Worm (Caenorhabditis elegans) whole organism, young adult: ENCODE results near the gene cyp-35D1.

ENCODE experiments used
- C17E4.6 ChIP-seq: fragments of 200-800 bp; sonication (Bioruptor generic); IDR thresholded peaks from 2 replicates; pipeline ENCODE4 v1.3.6; 2022; ENCODE audit warnings: missing genetic modification reagents, missing genetic modification characterization, missing compliant biosample characterization
- D2030.7 ChIP-seq: fragments of 200-800 bp; sonication (Bioruptor generic); IDR thresholded peaks from 2 replicates; pipeline ENCODE4 v1.3.6; 2022; ENCODE audit warnings: missing genetic modification reagents, missing genetic modification characterization, missing compliant biosample characterization
- F23B12.7 ChIP-seq: sonication (generic microtip); optimal IDR thresholded peaks from 2 replicates; lab custom pipeline; 2017; ENCODE audit warnings: missing genetic modification characterization, mild to moderate bottlenecking, missing compliant biosample characterization, antibody characterized with exemption, moderate library complexity; ENCODE audit not compliant: insufficient read depth
- F33H1.4 ChIP-seq: fragments of 200-800 bp; sonication (Bioruptor generic); IDR thresholded peaks from 2 replicates; pipeline ENCODE4 v1.3.6; 2022; ENCODE audit warnings: missing genetic modification reagents, missing genetic modification characterization, missing compliant biosample characterization
- F37B4.10 ChIP-seq: fragments of 200-800 bp; sonication (Bioruptor generic); IDR thresholded peaks from 2 replicates; pipeline ENCODE4 v1.3.6; 2022; ENCODE audit warnings: missing genetic modification characterization, missing compliant biosample characterization
- F39B2.1 ChIP-seq: fragments of 200-800 bp; sonication (Bioruptor generic); IDR thresholded peaks from 2 replicates; pipeline ENCODE4 v1.3.6; 2022; ENCODE audit warnings: missing genetic modification reagents, missing genetic modification characterization, missing compliant biosample characterization
- F52B5.7 ChIP-seq: sonication (generic microtip); optimal IDR thresholded peaks from 2 replicates; lab custom pipeline; 2016; ENCODE audit warnings: mild to moderate bottlenecking, missing genetic modification characterization, missing compliant biosample characterization
- Y53F4B.3 ChIP-seq: fragments of 200-800 bp; sonication (Bioruptor generic); IDR thresholded peaks from 2 replicates; pipeline ENCODE4 v1.3.6; 2022; ENCODE audit warnings: missing genetic modification reagents, missing genetic modification characterization, missing compliant biosample characterization
- Y56A3A.18 ChIP-seq: fragments of 200-800 bp; sonication (Bioruptor generic); IDR thresholded peaks from 2 replicates; pipeline ENCODE4 v1.3.6; 2022; ENCODE audit warnings: missing genetic modification reagents, missing genetic modification characterization, missing compliant biosample characterization
- ZK185.1 ChIP-seq: sonication (generic microtip); optimal IDR thresholded peaks from 2 replicates; lab custom pipeline; 2016; ENCODE audit warnings: mild to moderate bottlenecking, missing genetic modification characterization, missing compliant biosample characterization; ENCODE audit not compliant: poor library complexity, severe bottlenecking
- attf-3 ChIP-seq: fragments of 200-800 bp; sonication (Bioruptor generic); conservative IDR thresholded peaks from 2 replicates; pipeline ENCODE4 v1.3.6; 2022; ENCODE audit warnings: missing genetic modification reagents, missing genetic modification characterization, missing compliant biosample characterization
- ceh-27 ChIP-seq: fragments of 200-800 bp; sonication (Bioruptor generic); optimal IDR thresholded peaks from 2 replicates; lab custom pipeline; 2018; ENCODE audit warnings: mild to moderate bottlenecking, missing genetic modification characterization, moderate library complexity, missing compliant biosample characterization
- ceh-91 ChIP-seq: fragments of 200-800 bp; sonication (Bioruptor generic); IDR thresholded peaks from 2 replicates; pipeline ENCODE4 v1.3.6; 2022; ENCODE audit warnings: missing genetic modification reagents, missing genetic modification characterization, missing compliant biosample characterization
- dox-1 ChIP-seq: fragments of 200-800 bp; sonication (Bioruptor generic); IDR thresholded peaks from 2 replicates; pipeline ENCODE4 v1.3.6; 2022; ENCODE audit warnings: missing genetic modification reagents, missing genetic modification characterization, missing compliant biosample characterization
- dpl-1 ChIP-seq: fragments of 150-350 bp; optimal IDR thresholded peaks from 2 replicates; lab custom pipeline; 2014; ENCODE audit warnings: missing biosample characterization, missing genetic modification reagents, missing genetic modification characterization
- efl-1 ChIP-seq: fragments of 150-350 bp; optimal IDR thresholded peaks from 2 replicates; lab custom pipeline; 2014; ENCODE audit warnings: missing biosample characterization, missing genetic modification reagents, missing genetic modification characterization
- egl-44 ChIP-seq: fragments of 200-800 bp; sonication (Bioruptor generic); IDR thresholded peaks from 2 replicates; pipeline ENCODE4 v1.3.6; 2022; ENCODE audit warnings: missing genetic modification reagents, missing genetic modification characterization, missing compliant biosample characterization
- ekl-4 ChIP-seq: fragments of 200-800 bp; sonication (Bioruptor generic); IDR thresholded peaks from 2 replicates; pipeline ENCODE4 v1.3.6; 2022; ENCODE audit warnings: missing genetic modification reagents, missing genetic modification characterization, missing compliant biosample characterization
- ets-4 ChIP-seq: fragments of 200-800 bp; sonication (Bioruptor generic); optimal IDR thresholded peaks from 2 replicates; lab custom pipeline; 2018; ENCODE audit warnings: mild to moderate bottlenecking, missing genetic modification characterization, missing compliant biosample characterization
- gei-17 ChIP-seq: fragments of 200-800 bp; sonication (Bioruptor generic); optimal IDR thresholded peaks from 2 replicates; lab custom pipeline; 2018; ENCODE audit warnings: mild to moderate bottlenecking, missing genetic modification characterization, missing compliant biosample characterization
- hsf-1 ChIP-seq: fragments of 200-800 bp; sonication (Bioruptor generic); IDR thresholded peaks from 2 replicates; pipeline ENCODE4 v1.3.6; 2022; ENCODE audit warnings: missing genetic modification reagents, missing genetic modification characterization, missing compliant biosample characterization
- let-607 ChIP-seq, 2 experiments: fragments of 200-800 bp in 1 of 2; sonication (Bioruptor generic) in 1 of 2; sonication (generic microtip) in 1 of 2; optimal IDR thresholded peaks; 2 replicates each; lab custom pipeline; 2016 to 2018; ENCODE audit warnings: mild to moderate bottlenecking in 2 of 2, missing compliant biosample characterization in 2 of 2, missing genetic modification characterization in 2 of 2, moderate library complexity in 2 of 2, missing genotype in 1 of 2
- lin-40 ChIP-seq: sonication (generic microtip); optimal IDR thresholded peaks from 2 replicates; lab custom pipeline; 2016; ENCODE audit warnings: missing genetic modification characterization, mild to moderate bottlenecking, missing compliant biosample characterization, missing genotype, missing genetic modification reagents
- lin-54 ChIP-seq: fragments of 200-800 bp; sonication (Bioruptor generic); optimal IDR thresholded peaks from 2 replicates; lab custom pipeline; 2018; ENCODE audit warnings: mild to moderate bottlenecking, missing genetic modification characterization, missing compliant biosample characterization
- lir-1 ChIP-seq: fragments of 200-800 bp; sonication (Bioruptor generic); conservative IDR thresholded peaks from 2 replicates; pipeline ENCODE4 v1.3.6; 2022; ENCODE audit warnings: missing genetic modification reagents, missing genetic modification characterization, missing compliant biosample characterization
- lsl-1 ChIP-seq: fragments of 200-800 bp; sonication (Bioruptor generic); optimal IDR thresholded peaks from 2 replicates; lab custom pipeline; 2018; ENCODE audit warnings: mild to moderate bottlenecking, missing genetic modification characterization, moderate library complexity, missing compliant biosample characterization
- madf-10 ChIP-seq: sonication (generic microtip); optimal IDR thresholded peaks from 2 replicates; lab custom pipeline; 2016; ENCODE audit warnings: mild to moderate bottlenecking, missing genetic modification characterization, missing compliant biosample characterization
- madf-6 ChIP-seq: fragments of 200-800 bp; sonication (Bioruptor generic); IDR thresholded peaks from 2 replicates; pipeline ENCODE4 v1.3.6; 2022; ENCODE audit warnings: missing genetic modification reagents, missing genetic modification characterization, missing compliant biosample characterization
- mcd-1 ChIP-seq: fragments of 200-800 bp; sonication (Bioruptor generic); IDR thresholded peaks from 2 replicates; pipeline ENCODE4 v1.3.6; 2022; ENCODE audit warnings: missing genetic modification reagents, missing genetic modification characterization, missing compliant biosample characterization
- nfya-2 ChIP-seq: fragments of 200-800 bp; sonication (Bioruptor generic); IDR thresholded peaks from 2 replicates; pipeline ENCODE4 v1.3.6; 2022; ENCODE audit warnings: missing genetic modification reagents, missing genetic modification characterization, missing compliant biosample characterization
- nhr-80 ChIP-seq: sonication (generic microtip); optimal IDR thresholded peaks from 2 replicates; lab custom pipeline; 2016; ENCODE audit warnings: missing genetic modification characterization, missing compliant biosample characterization
- pbrm-1 ChIP-seq: fragments of 200-800 bp; sonication (Bioruptor generic); IDR thresholded peaks from 2 replicates; pipeline ENCODE4 v1.3.6; 2022; ENCODE audit warnings: missing genetic modification reagents, missing genetic modification characterization, missing compliant biosample characterization
- rcor-1 ChIP-seq: fragments of 200-800 bp; sonication (Bioruptor generic); IDR thresholded peaks from 2 replicates; pipeline ENCODE4 v1.3.6; 2022; ENCODE audit warnings: missing genetic modification reagents, missing genetic modification characterization, missing compliant biosample characterization
- rec-8 ChIP-seq, 2 experiments: sonication (generic microtip); optimal IDR thresholded peaks; 2 replicates each; lab custom pipeline; 2016; ENCODE audit warnings: mild to moderate bottlenecking in 2 of 2, missing genetic modification characterization in 2 of 2, missing genetic modification reagents in 2 of 2, missing genotype in 2 of 2, missing biosample characterization in 1 of 2, missing compliant biosample characterization in 1 of 2, moderate library complexity in 1 of 2
- sdz-38 ChIP-seq: sonication (generic microtip); optimal IDR thresholded peaks from 2 replicates; lab custom pipeline; 2016; ENCODE audit warnings: missing genotype, missing genetic modification characterization, missing compliant biosample characterization
- snpc-1.3 ChIP-seq: sonication (generic microtip); optimal IDR thresholded peaks from 2 replicates; lab custom pipeline; 2017; ENCODE audit warnings: missing genetic modification characterization, mild to moderate bottlenecking, missing compliant biosample characterization, antibody characterized with exemption, moderate library complexity, missing genotype, missing genetic modification reagents; ENCODE audit not compliant: insufficient read depth
- tbp1 ChIP-seq: fragments of 200-800 bp; sonication (Bioruptor generic); optimal IDR thresholded peaks from 2 replicates; lab custom pipeline; 2018; ENCODE audit warnings: mild to moderate bottlenecking, missing genetic modification characterization, missing compliant biosample characterization
- tbx-9 ChIP-seq: sonication (generic microtip); optimal IDR thresholded peaks from 2 replicates; lab custom pipeline; 2016; ENCODE audit warnings: borderline replicate concordance, missing genetic modification characterization, inconsistent platforms, missing compliant biosample characterization
- unc-130 ChIP-seq: sonication (generic microtip); optimal IDR thresholded peaks from 2 replicates; lab custom pipeline; 2016; ENCODE audit warnings: missing genetic modification reagents, missing genetic modification characterization, missing compliant biosample characterization
- zim-3 ChIP-seq: sonication (generic microtip); optimal IDR thresholded peaks from 2 replicates; lab custom pipeline; 2017; ENCODE audit warnings: mild to moderate bottlenecking, missing genetic modification characterization, moderate library complexity, missing compliant biosample characterization

cyp-35D1 gene

ce11 chrV:16068938-16069337 lies at the start of gene cyp-35D1:
TSS of gene cyp-35D1 (plus strand) at chrV:16069238.
- TF ChIP-seq lin-40 (tag; lab: Kevin White, UChicago) (no peak), snpc-1.3 (tag; lab: Kevin White, UChicago) (no peak), F52B5.7 (tag; lab: Kevin White, UChicago) (no peak), ekl-4 (GFP tag; lab: Robert Waterston, UW) (no peak), sdz-38 (no peak), Y53F4B.3 (GFP tag; lab: Robert Waterston, UW) (no peak), mcd-1 (GFP tag; lab: Robert Waterston, UW) (no peak), nhr-80 (tag; lab: Kevin White, UChicago) (no peak), C17E4.6 (GFP tag; lab: Robert Waterston, UW) (no peak)
- TF ChIP-seq, all 124 proteins: peak for 0

- TF ChIP-seq F23B12.7 (tag; lab: Kevin White, UChicago) (no peak), tbp1 (GFP tag; lab: Kevin White, UChicago) (no peak), let-607 (tag; optimal IDR thresholded peaks at IDR 0.05; lab: Kevin White, UChicago) (no peak), lir-1 (GFP tag; lab: Robert Waterston, UW) (no peak), rcor-1 (GFP tag; lab: Robert Waterston, UW) (no peak), ceh-91 (no peak), madf-6 (GFP tag; lab: Robert Waterston, UW) (no peak)
- TF ChIP-seq, all 124 proteins: peak for 0
These were observed 49.0 kb upstream of the cyp-35D1 start, which contains the start of gene srx-44 for ce11 chrV:16020042-16020441. TSS of gene srx-44 (plus strand) at chrV:16020342.

- TF ChIP-seq dpl-1 (GFP tag; lab: Kevin White, UChicago) (peak; percentile 59), F33H1.4 (GFP tag; lab: Robert Waterston, UW) (no peak), lin-40 (tag; lab: Kevin White, UChicago) (no peak), mcd-1 (GFP tag; lab: Robert Waterston, UW) (no peak), ets-4 (GFP tag; lab: Kevin White, UChicago) (no peak), zim-3 (no peak), ZK185.1 (tag; lab: Kevin White, UChicago) (peak; percentile 47), D2030.7 (GFP tag; lab: Robert Waterston, UW) (no peak), attf-3 (GFP tag; lab: Robert Waterston, UW) (no peak), tbx-9 (tag; lab: Kevin White, UChicago) (no peak), pbrm-1 (GFP tag; lab: Robert Waterston, UW) (no peak), ceh-27 (GFP tag; lab: Kevin White, UChicago) (peak; percentile 62), F37B4.10 (no peak), Y56A3A.18 (no peak), egl-44 (0 out of 2 replicates have a peak, but pooled peaks have one; percentile 25), gei-17 (GFP tag; lab: Kevin White, UChicago) (no peak), rec-8 (tag; optimal IDR thresholded peaks at IDR 0.05; lab: Kevin White, UChicago) (no peak), hsf-1 (no peak), madf-10 (tag; lab: Kevin White, UChicago) (no peak), efl-1 (GFP tag; lab: Kevin White, UChicago) (peak; percentile 59), unc-130 (GFP tag; lab: Kevin White, UChicago) (no peak), dox-1 (0 out of 2 replicates have a peak, but pooled peaks have one; percentile 26), let-607 (tag; optimal IDR thresholded peaks at IDR 0.05; lab: Kevin White, UChicago) (no peak), F39B2.1 (no peak), nfya-2 (no peak), lsl-1 (peak; percentile 16), lin-54 (peak; percentile 90)
These were observed 46.4 kb upstream of the cyp-35D1 start for ce11 chrV:16022600-16022999.
